Worm (Caenorhabditis elegans): ENCODE results near the gene brc-2.
A peak's percentile ranks its signal among the peaks of the same experiment; 100 is the strongest.

The brc-2 gene

ce11 chrIII:6872534-6873150, 30.3 kb downstream of the brc-2 start, which contains the start of gene K04C2.3:
Gene K04C2.3 (plus strand): TSS chrIII:6873089.
- TF ChIP-seq pqm-1 (tag; optimal IDR thresholded peaks at IDR 0.05) (peak; percentile 89), nhr-43 (tag; optimal IDR thresholded peaks at IDR 0.05; ENCODE audit: poor library complexity, severe bottlenecking) (peak; percentile 67), ceh-28 (tag; optimal IDR thresholded peaks at IDR 0.05) (no peak), elt-2 (tag; optimal IDR thresholded peaks at IDR 0.05) (peak; percentile 31), fkh-10 (GFP tag; optimal IDR thresholded peaks at IDR 0.05) (no peak), ceh-82 (tag; optimal IDR thresholded peaks at IDR 0.05) (no peak), nhr-23 (tag; optimal IDR thresholded peaks at IDR 0.05) (peak; percentile 40), daf-12 (tag; optimal IDR thresholded peaks at IDR 0.05) (no peak), jun-1 (tag; optimal IDR thresholded peaks at IDR 0.05) (peak; percentile 14), lin-39 (tag; optimal IDR thresholded peaks at IDR 0.05) (no peak), nfya-1 (tag; optimal IDR thresholded peaks at IDR 0.05; ENCODE audit: insufficient read depth) (no peak), mml-1 (tag; optimal IDR thresholded peaks at IDR 0.05) (no peak), eor-1 (tag; optimal IDR thresholded peaks at IDR 0.05) (no peak)

- TF ChIP-seq lin-39 (tag; optimal IDR thresholded peaks at IDR 0.05) (peak; percentile 18), nfya-1 (tag; optimal IDR thresholded peaks at IDR 0.05; ENCODE audit: insufficient read depth) (peak; percentile 33), egl-5 (tag; optimal IDR thresholded peaks at IDR 0.05) (peak; percentile 37), ama-1 (optimal IDR thresholded peaks at IDR 0.05) (peak; percentile 29), elt-2 (tag; optimal IDR thresholded peaks at IDR 0.05) (no peak)
Observed at ce11 chrIII:6871668-6872067, 31.2 kb downstream of the brc-2 start.

ce11 chrIII:6871067-6871466, 31.8 kb downstream of the brc-2 start:
- TF ChIP-seq fkh-10 (GFP tag; optimal IDR thresholded peaks at IDR 0.05) (no peak), elt-1 (tag; optimal IDR thresholded peaks at IDR 0.05) (no peak), lin-39 (tag; optimal IDR thresholded peaks at IDR 0.05) (peak; percentile 59), mml-1 (tag; optimal IDR thresholded peaks at IDR 0.05) (no peak), pha-4 (tag; optimal IDR thresholded peaks at IDR 0.05) (no peak), nfya-1 (tag; optimal IDR thresholded peaks at IDR 0.05; ENCODE audit: insufficient read depth) (peak; percentile 41), nhr-11 (tag; optimal IDR thresholded peaks at IDR 0.05) (no peak), nhr-43 (tag; optimal IDR thresholded peaks at IDR 0.05; ENCODE audit: poor library complexity, severe bottlenecking) (no peak), lin-15B (tag; optimal IDR thresholded peaks at IDR 0.05) (no peak)

- TF ChIP-seq ceh-9 (tag; optimal IDR thresholded peaks at IDR 0.05) (no peak), unc-62 (GFP tag; optimal IDR thresholded peaks at IDR 0.05) (no peak), ceh-16 (tag; optimal IDR thresholded peaks at IDR 0.05) (no peak), R02D3.7 (tag; optimal IDR thresholded peaks at IDR 0.05) (no peak), nhr-28 (tag; optimal IDR thresholded peaks at IDR 0.05) (no peak), eor-1 (tag; optimal IDR thresholded peaks at IDR 0.05) (no peak), nhr-237 (tag; optimal IDR thresholded peaks at IDR 0.05) (no peak), fkh-10 (GFP tag; optimal IDR thresholded peaks at IDR 0.05) (no peak), tbx-2 (tag; optimal IDR thresholded peaks at IDR 0.05) (no peak), nfya-1 (tag; optimal IDR thresholded peaks at IDR 0.05; ENCODE audit: insufficient read depth) (no peak), pha-4 (tag; optimal IDR thresholded peaks at IDR 0.05) (no peak), nhr-43 (tag; optimal IDR thresholded peaks at IDR 0.05; ENCODE audit: poor library complexity, severe bottlenecking) (no peak), skn-1 (tag; optimal IDR thresholded peaks at IDR 0.05) (no peak)
Observed at ce11 chrIII:6869996-6870395, 32.9 kb downstream of the brc-2 start, which contains the start of gene K04C2.8. Gene K04C2.8 (plus strand): TSS chrIII:6870296.

ce11 chrIII:6869268-6869667, 33.6 kb downstream of the brc-2 start, which contains the start of the genes cra-1 and kbp-1:
Gene cra-1 (minus strand): TSS chrIII:6869460.
Gene kbp-1 (plus strand): TSS chrIII:6869633.
- TF ChIP-seq skn-1 (tag; optimal IDR thresholded peaks at IDR 0.05): peak; percentile 37
- peak; percentile 34 for TF ChIP-seq lin-15B (tag; optimal IDR thresholded peaks at IDR 0.05)
- TF ChIP-seq snpc-4 (tag; optimal IDR thresholded peaks at IDR 0.05): peak; percentile 32
- TF ChIP-seq unc-62 (GFP tag; optimal IDR thresholded peaks at IDR 0.05): no peak
- no peak for TF ChIP-seq elt-1 (tag; optimal IDR thresholded peaks at IDR 0.05)
- peak; percentile 22 for TF ChIP-seq lin-39 (tag; optimal IDR thresholded peaks at IDR 0.05)
- TF ChIP-seq elt-2 (tag; optimal IDR thresholded peaks at IDR 0.05): peak; percentile 5
- peak; percentile 30 for TF ChIP-seq nhr-23 (tag; optimal IDR thresholded peaks at IDR 0.05)
- no peak for TF ChIP-seq fkh-10 (GFP tag; optimal IDR thresholded peaks at IDR 0.05)
- TF ChIP-seq pha-4 (tag; optimal IDR thresholded peaks at IDR 0.05): peak; percentile 52
- peak; percentile 64 for TF ChIP-seq egl-5 (tag; optimal IDR thresholded peaks at IDR 0.05)
- peak; percentile 52 for TF ChIP-seq nfya-1 (tag; optimal IDR thresholded peaks at IDR 0.05; ENCODE audit: insufficient read depth)

- TF ChIP-seq nhr-23 (tag; optimal IDR thresholded peaks at IDR 0.05): peak; percentile 15
- no peak for TF ChIP-seq sea-2 (GFP tag; optimal IDR thresholded peaks at IDR 0.05)
- TF ChIP-seq jun-1 (tag; optimal IDR thresholded peaks at IDR 0.05): no peak
- TF ChIP-seq elt-1 (tag; optimal IDR thresholded peaks at IDR 0.05): no peak
- no peak for TF ChIP-seq tbx-2 (tag; optimal IDR thresholded peaks at IDR 0.05)
- TF ChIP-seq lsy-12 (tag; optimal IDR thresholded peaks at IDR 0.05): no peak
- peak; percentile 60 for TF ChIP-seq pqm-1 (tag; optimal IDR thresholded peaks at IDR 0.05)
- TF ChIP-seq nfya-1 (tag; optimal IDR thresholded peaks at IDR 0.05; ENCODE audit: insufficient read depth): peak; percentile 21
- no peak for TF ChIP-seq ztf-4 (tag; optimal IDR thresholded peaks at IDR 0.05)
- TF ChIP-seq aly-2 (tag; optimal IDR thresholded peaks at IDR 0.05): no peak
- TF ChIP-seq elt-3 (tag; optimal IDR thresholded peaks at IDR 0.05): peak in 2 of 3 experiments; percentile 47 to 50
- TF ChIP-seq zag-1 (tag; optimal IDR thresholded peaks at IDR 0.05): no peak
- peak; percentile 69 for TF ChIP-seq ceh-28 (tag; optimal IDR thresholded peaks at IDR 0.05)
- TF ChIP-seq nhr-28 (tag; optimal IDR thresholded peaks at IDR 0.05): no peak
- TF ChIP-seq nhr-25 (tag; optimal IDR thresholded peaks at IDR 0.05): no peak
- TF ChIP-seq ztf-11 (tag; optimal IDR thresholded peaks at IDR 0.05): no peak
- peak; percentile 73 for TF ChIP-seq elt-2 (tag; optimal IDR thresholded peaks at IDR 0.05)
- no peak for TF ChIP-seq hmg-11 (tag; optimal IDR thresholded peaks at IDR 0.05)
- no peak for TF ChIP-seq mdl-1 (tag; optimal IDR thresholded peaks at IDR 0.05)
- peak; percentile 75 for TF ChIP-seq pha-4 (tag; optimal IDR thresholded peaks at IDR 0.05)
Observed at ce11 chrIII:6863901-6864300, 39.0 kb downstream of the brc-2 start, which contains the start of gene sma-3. Gene sma-3 (minus strand): TSS chrIII:6863968.

Measured in whole organism, L3 larva.